Worm (Caenorhabditis elegans): ENCODE results near the gene hex-2.

hex-2 gene

ce11 chrV:5634445-5634844 lies 19.8 kb upstream of the hex-2 start:
- TF ChIP-seq Y67H2A.10 (GFP tag; conservative IDR thresholded peaks at IDR 0.05) (no peak), nhr-80 (tag; optimal IDR thresholded peaks at IDR 0.05) (peak; percentile 38)

- peak; percentile 39; the same call in 1 of the 2 replicates for TF ChIP-seq ceh-91 (GFP tag; IDR thresholded peaks at IDR 0.05)
- 0 out of 2 replicates have a peak, but pooled peaks have one; percentile 29 for TF ChIP-seq madf-8 (GFP tag; conservative IDR thresholded peaks at IDR 0.05)
- TF ChIP-seq F33H1.4 (GFP tag; IDR thresholded peaks at IDR 0.05): peak; percentile 66
Observed at ce11 chrV:5640072-5640471, 14.2 kb upstream of the hex-2 start.

ce11 chrV:5644171-5644570 lies 10.1 kb upstream of the hex-2 start, which contains the start of gene srx-117:
srx-117 (plus strand) TSS chrV:5644471.
- TF ChIP-seq F49E8.2 (tag; optimal IDR thresholded peaks at IDR 0.05; ENCODE audit: insufficient read depth) (no peak), ceh-40 (GFP tag; IDR thresholded peaks at IDR 0.05) (no peak), hmg-20 (GFP tag; IDR thresholded peaks at IDR 0.05) (no peak), ekl-4 (GFP tag; IDR thresholded peaks at IDR 0.05) (no peak), lin-54 (GFP tag; optimal IDR thresholded peaks at IDR 0.05) (no peak), snpc-4 (GFP tag; optimal IDR thresholded peaks at IDR 0.05) (no peak), snpc-4 (tag; optimal IDR thresholded peaks at IDR 0.05) (no peak), ceh-100 (GFP tag; IDR thresholded peaks at IDR 0.05) (no peak), K12H6.12 (tag; optimal IDR thresholded peaks at IDR 0.05) (no peak)

- TF ChIP-seq nhr-80 (tag; optimal IDR thresholded peaks at IDR 0.05) (peak; percentile 86), K12H6.12 (tag; optimal IDR thresholded peaks at IDR 0.05) (no peak), ets-4 (GFP tag; optimal IDR thresholded peaks at IDR 0.05) (peak; percentile 39), unc-130 (GFP tag; optimal IDR thresholded peaks at IDR 0.05) (no peak), egrh-3 (GFP tag; IDR thresholded peaks at IDR 0.05) (no peak)
Observed at ce11 chrV:5647359-5647758, 6.9 kb upstream of the hex-2 start, which contains the start of gene C14C11.4. C14C11.4 (plus strand) TSS chrV:5647610.

- TF ChIP-seq F33H1.4 (GFP tag; IDR thresholded peaks at IDR 0.05) (no peak), T26A5.8 (tag; optimal IDR thresholded peaks at IDR 0.05) (no peak), ceh-58 (GFP tag; IDR thresholded peaks at IDR 0.05) (no peak), Y53F4B.3 (GFP tag; IDR thresholded peaks at IDR 0.05) (no peak), nhr-179 (tag; optimal IDR thresholded peaks at IDR 0.05) (no peak), somi-1 (GFP tag; optimal IDR thresholded peaks at IDR 0.05) (no peak), egl-44 (GFP tag; IDR thresholded peaks at IDR 0.05) (no peak), rcor-1 (GFP tag; IDR thresholded peaks at IDR 0.05) (no peak), madf-10 (tag; optimal IDR thresholded peaks at IDR 0.05) (no peak), nhr-27 (tag; optimal IDR thresholded peaks at IDR 0.05) (no peak), hmg-1.2 (GFP tag; IDR thresholded peaks at IDR 0.05) (no peak), nfyb-1 (GFP tag; IDR thresholded peaks at IDR 0.05) (no peak), cebp-2 (GFP tag; IDR thresholded peaks at IDR 0.05) (no peak), lin-26 (GFP tag; IDR thresholded peaks at IDR 0.05) (no peak), ztf-25 (GFP tag; IDR thresholded peaks at IDR 0.05) (no peak), zim-3 (tag; optimal IDR thresholded peaks at IDR 0.05) (no peak), D2030.7 (GFP tag; IDR thresholded peaks at IDR 0.05) (no peak), nfya-2 (GFP tag; IDR thresholded peaks at IDR 0.05) (no peak)
Observed at ce11 chrV:5651905-5652304, 2.3 kb upstream of the hex-2 start.
